Worm (Caenorhabditis elegans) whole organism, early embryonic: ENCODE results near the gene cls-2.

Experiments used
- B0310.2 ChIP-seq: sonication (generic microtip); optimal IDR thresholded peaks from 2 replicates; lab custom pipeline; 2016; ENCODE audit warnings: mild to moderate bottlenecking, missing genetic modification characterization, missing compliant biosample characterization
- F13C5.2 ChIP-seq: sonication (generic microtip); optimal IDR thresholded peaks from 2 replicates; lab custom pipeline; 2017; ENCODE audit warnings: mild to moderate bottlenecking, missing genetic modification characterization, inconsistent platforms, missing compliant biosample characterization
- ama-1 ChIP-seq: fragments of 150-350 bp; optimal IDR thresholded peaks from 2 replicates; lab custom pipeline; 2014
- flt-1 ChIP-seq: fragments of 200-800 bp; sonication (Bioruptor generic); IDR thresholded peaks from 2 replicates; pipeline ENCODE4 v1.3.6; 2022; ENCODE audit warnings: missing genetic modification characterization, missing compliant biosample characterization
- hmbx-1 ChIP-seq: sonication (generic microtip); optimal IDR thresholded peaks from 2 replicates; lab custom pipeline; 2016; ENCODE audit warnings: mild to moderate bottlenecking, missing genetic modification characterization, missing compliant biosample characterization
- hmg-4 ChIP-seq: fragments of 200-800 bp; sonication (Bioruptor generic); optimal IDR thresholded peaks from 2 replicates; lab custom pipeline; 2018; ENCODE audit warnings: mild to moderate bottlenecking, missing genetic modification characterization, missing compliant biosample characterization
- pes-1 ChIP-seq: fragments of 200-800 bp; sonication (Bioruptor generic); IDR thresholded peaks from 2 replicates; pipeline ENCODE4 v1.3.6; 2022; ENCODE audit warnings: missing genetic modification reagents, missing genetic modification characterization, missing compliant biosample characterization
- scrt-1 ChIP-seq: fragments of 200-800 bp; sonication (Bioruptor generic); IDR thresholded peaks from 2 replicates; pipeline ENCODE4 v1.3.6; 2022; ENCODE audit warnings: missing genetic modification characterization, missing compliant biosample characterization
- sea-1 ChIP-seq: fragments of 200-800 bp; sonication (Bioruptor generic); conservative IDR thresholded peaks from 2 replicates; pipeline ENCODE4 v1.3.6; 2022; ENCODE audit warnings: missing genetic modification characterization, missing compliant biosample characterization
- tra-4 ChIP-seq: sonication (generic microtip); optimal IDR thresholded peaks from 2 replicates; lab custom pipeline; 2017; ENCODE audit warnings: missing genetic modification characterization, missing compliant biosample characterization

DNA sequence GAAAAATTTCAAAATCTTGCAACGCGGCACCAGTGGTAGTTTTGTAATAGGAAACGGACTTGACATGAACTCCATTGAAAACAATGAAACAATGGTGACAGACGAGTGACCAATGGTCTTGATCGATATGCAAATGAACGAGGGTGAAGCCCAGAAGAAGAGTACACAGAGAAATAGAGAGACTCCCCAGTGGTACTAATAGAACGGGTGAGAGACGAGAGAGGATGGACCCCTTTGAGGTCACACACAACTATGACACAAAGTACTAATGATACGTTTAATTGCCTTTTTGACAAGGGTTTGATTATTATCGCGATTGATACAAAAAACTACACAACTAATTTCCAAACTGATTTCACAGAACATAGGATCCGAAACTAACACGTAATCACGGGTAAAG lies 44.8 kb upstream of the cls-2 start, which contains the start of gene F59B2.8:
- TF ChIP-seq F13C5.2 (tag; lab: Kevin White, UChicago): no peak
- TF ChIP-seq pes-1 (GFP tag; lab: Robert Waterston, UW): no peak
- TF ChIP-seq sea-1 (GFP tag; lab: Robert Waterston, UW): no peak
- TF ChIP-seq tra-4 (tag; lab: Kevin White, UChicago): no peak
- no peak for TF ChIP-seq ama-1 (lab: Kevin White, UChicago)
- TF ChIP-seq scrt-1: no peak
- no peak for TF ChIP-seq flt-1 (GFP tag; lab: Robert Waterston, UW)
- no peak for TF ChIP-seq hmbx-1 (tag; lab: Kevin White, UChicago)
- no peak for TF ChIP-seq hmg-4
- no peak for TF ChIP-seq B0310.2 (tag; lab: Kevin White, UChicago)
